Worm (Caenorhabditis elegans) whole organism, late embryonic: ENCODE results near the gene F46H5.7.

ENCODE experiments used
- C38D4.7 ChIP-seq: fragments of 200-800 bp; sonication (Bioruptor generic); optimal IDR thresholded peaks from 2 replicates; lab custom pipeline; 2018; ENCODE audit warnings: mild to moderate bottlenecking, missing genetic modification characterization, moderate library complexity, missing compliant biosample characterization
- K09A11.1 ChIP-seq: sonication (generic microtip); optimal IDR thresholded peaks from 2 replicates; lab custom pipeline; 2017; ENCODE audit warnings: antibody characterized with exemption, mild to moderate bottlenecking, missing genetic modification characterization, missing compliant biosample characterization; ENCODE audit not compliant: insufficient read depth
- T23F11.4 ChIP-seq: fragments of 200-800 bp; sonication (Bioruptor generic); optimal IDR thresholded peaks from 2 replicates; lab custom pipeline; 2018; ENCODE audit warnings: mild to moderate bottlenecking, missing genetic modification characterization, missing compliant biosample characterization
- ahr-1 ChIP-seq: sonication (generic microtip); optimal IDR thresholded peaks from 2 replicates; lab custom pipeline; 2016; ENCODE audit warnings: missing genetic modification characterization, missing compliant biosample characterization
- ceh-18 ChIP-seq: sonication (generic microtip); optimal IDR thresholded peaks from 2 replicates; lab custom pipeline; 2016; ENCODE audit warnings: missing genetic modification characterization, missing compliant biosample characterization
- ceh-2 ChIP-seq: sonication (generic microtip); optimal IDR thresholded peaks from 2 replicates; lab custom pipeline; 2016; ENCODE audit warnings: missing genotype, missing genetic modification characterization, missing compliant biosample characterization
- ceh-22 ChIP-seq: sonication (generic microtip); optimal IDR thresholded peaks from 2 replicates; lab custom pipeline; 2017; ENCODE audit warnings: missing biosample characterization, missing genetic modification characterization
- ceh-34 ChIP-seq: sonication (generic microtip); optimal IDR thresholded peaks from 2 replicates; lab custom pipeline; 2016; ENCODE audit warnings: mild to moderate bottlenecking, missing genetic modification characterization, missing compliant biosample characterization
- ceh-48 ChIP-seq: sonication (generic microtip); optimal IDR thresholded peaks from 2 replicates; lab custom pipeline; 2016; ENCODE audit warnings: missing genetic modification characterization, inconsistent platforms, missing compliant biosample characterization
- ceh-6 ChIP-seq: fragments of 200-800 bp; sonication (Bioruptor generic); optimal IDR thresholded peaks from 2 replicates; lab custom pipeline; 2018; ENCODE audit warnings: mild to moderate bottlenecking, missing genetic modification characterization, missing compliant biosample characterization
- gmeb-2 ChIP-seq: sonication (generic microtip); optimal IDR thresholded peaks from 2 replicates; lab custom pipeline; 2016; ENCODE audit warnings: missing genetic modification characterization, inconsistent platforms, missing compliant biosample characterization
- hlh-30 ChIP-seq: sonication (generic microtip); optimal IDR thresholded peaks from 2 replicates; lab custom pipeline; 2017; ENCODE audit warnings: antibody characterized with exemption, missing genetic modification characterization, missing compliant biosample characterization; ENCODE audit not compliant: insufficient read depth
- hlh-8 ChIP-seq: sonication (generic microtip); optimal IDR thresholded peaks from 2 replicates; lab custom pipeline; 2016; ENCODE audit warnings: missing genotype, missing genetic modification characterization, missing compliant biosample characterization
- madf-2 ChIP-seq: sonication (generic microtip); optimal IDR thresholded peaks from 2 replicates; lab custom pipeline; 2017; ENCODE audit warnings: missing genetic modification characterization, missing compliant biosample characterization
- mec-3 ChIP-seq: sonication (generic microtip); optimal IDR thresholded peaks from 2 replicates; lab custom pipeline; 2016; ENCODE audit warnings: borderline replicate concordance, missing genetic modification characterization, missing compliant biosample characterization
- nfya-1 ChIP-seq: sonication (generic microtip); optimal IDR thresholded peaks from 2 replicates; lab custom pipeline; 2017; ENCODE audit warnings: missing genetic modification characterization, mild to moderate bottlenecking, missing compliant biosample characterization, antibody characterized with exemption, moderate library complexity
- npax-4 ChIP-seq: sonication (generic microtip); optimal IDR thresholded peaks from 2 replicates; lab custom pipeline; 2016; ENCODE audit warnings: missing genetic modification characterization, missing compliant biosample characterization
- odd-2 ChIP-seq: sonication (generic microtip); optimal IDR thresholded peaks from 2 replicates; lab custom pipeline; 2017; ENCODE audit warnings: antibody characterized with exemption, mild to moderate bottlenecking, missing genetic modification characterization, missing compliant biosample characterization
- pat-9 ChIP-seq: fragments of 200-800 bp; sonication (Bioruptor generic); optimal IDR thresholded peaks from 2 replicates; lab custom pipeline; 2018; ENCODE audit warnings: mild to moderate bottlenecking, missing genetic modification characterization, moderate library complexity, missing compliant biosample characterization
- pha-2 ChIP-seq: sonication (generic microtip); optimal IDR thresholded peaks from 2 replicates; lab custom pipeline; 2017; ENCODE audit warnings: mild to moderate bottlenecking, missing genetic modification characterization, missing compliant biosample characterization
- pros-1 ChIP-seq: fragments of 150-350 bp; optimal IDR thresholded peaks from 2 replicates; lab custom pipeline; 2014; ENCODE audit warnings: missing biosample characterization, missing genetic modification reagents, missing genetic modification characterization
- ref-2 ChIP-seq: sonication (generic microtip); optimal IDR thresholded peaks from 2 replicates; lab custom pipeline; 2016; ENCODE audit warnings: missing genetic modification characterization, missing compliant biosample characterization
- sdc-2 ChIP-seq: sonication (generic microtip); optimal IDR thresholded peaks from 2 replicates; lab custom pipeline; 2016; ENCODE audit warnings: missing genotype, missing genetic modification characterization, missing compliant biosample characterization
- sox-2 ChIP-seq: fragments of 200-800 bp; sonication (Bioruptor generic); IDR thresholded peaks from 2 replicates; pipeline ENCODE4 v1.3.6; 2022; ENCODE audit warnings: missing genetic modification reagents, missing genetic modification characterization, missing compliant biosample characterization
- sox-4 ChIP-seq: sonication (generic microtip); optimal IDR thresholded peaks from 2 replicates; lab custom pipeline; 2017; ENCODE audit warnings: mild to moderate bottlenecking, missing genetic modification characterization, inconsistent platforms, missing compliant biosample characterization
- syd-9 ChIP-seq: sonication (generic microtip); optimal IDR thresholded peaks from 2 replicates; lab custom pipeline; 2016; ENCODE audit warnings: mild to moderate bottlenecking, missing genetic modification characterization, moderate library complexity, missing compliant biosample characterization
- tbx-2 ChIP-seq: sonication (generic microtip); optimal IDR thresholded peaks from 2 replicates; lab custom pipeline; 2016; ENCODE audit warnings: missing genetic modification characterization, missing compliant biosample characterization
- tbx-7 ChIP-seq: sonication (generic microtip); optimal IDR thresholded peaks from 2 replicates; lab custom pipeline; 2016; ENCODE audit warnings: missing genotype, missing genetic modification characterization, missing compliant biosample characterization
- unc-3 ChIP-seq, 2 experiments: fragments of 200-800 bp in 1 of 2; sonication (Bioruptor generic) in 1 of 2; sonication (generic microtip) in 1 of 2; conservative IDR thresholded peaks in 1 of 2; optimal IDR thresholded peaks in 1 of 2; 2 replicates each; pipeline versions ENCODE4 v1.3.6 to Lab custom; 2016 to 2022; ENCODE audit warnings: missing compliant biosample characterization in 2 of 2, missing genetic modification characterization in 2 of 2, missing genetic modification reagents in 1 of 2
- unc-42 ChIP-seq: sonication (generic microtip); optimal IDR thresholded peaks from 2 replicates; lab custom pipeline; 2016; ENCODE audit warnings: missing genotype, missing genetic modification characterization, missing compliant biosample characterization
- unc-55 ChIP-seq: sonication (generic microtip); optimal IDR thresholded peaks from 2 replicates; lab custom pipeline; 2017; ENCODE audit warnings: missing biosample characterization, missing genetic modification reagents, missing genetic modification characterization

F46H5.7 gene

DNA sequence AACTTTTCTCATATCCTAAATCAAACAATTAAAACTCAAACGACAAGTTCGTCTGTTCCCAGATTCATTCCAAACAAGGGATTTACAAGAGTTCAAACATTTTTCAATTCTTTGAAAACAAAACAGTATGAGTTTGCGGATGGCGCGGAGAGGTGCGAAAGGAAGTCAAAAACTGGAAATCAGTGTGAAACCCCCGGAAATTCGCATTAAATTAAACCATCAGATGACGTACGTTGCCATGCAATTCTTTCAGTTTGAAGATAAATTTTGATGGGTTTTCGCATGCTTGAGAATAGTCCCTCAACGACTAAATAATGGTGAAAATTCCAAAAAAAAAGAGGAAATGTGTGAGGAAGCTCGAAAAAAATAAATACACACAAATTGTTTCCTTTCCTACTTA, 13.4 kb downstream of the F46H5.7 start:
- no peak for TF ChIP-seq syd-9 (tag; lab: Kevin White, UChicago)
- TF ChIP-seq sox-4 (tag; lab: Kevin White, UChicago) = no peak
- TF ChIP-seq hlh-30 (tag; lab: Kevin White, UChicago) = no peak
- no peak for TF ChIP-seq hlh-8 (tag; lab: Kevin White, UChicago)
- TF ChIP-seq ceh-2 (tag; lab: Kevin White, UChicago) = no peak
- no peak for TF ChIP-seq ceh-48 (tag; lab: Kevin White, UChicago)
- no peak for TF ChIP-seq sdc-2 (tag; lab: Kevin White, UChicago)
- TF ChIP-seq gmeb-2 (tag; lab: Kevin White, UChicago) = no peak
- TF ChIP-seq ceh-22 (tag; lab: Kevin White, UChicago) = no peak
- no peak for TF ChIP-seq K09A11.1 (tag; lab: Kevin White, UChicago)
- TF ChIP-seq pha-2 (tag; lab: Kevin White, UChicago) = no peak
- TF ChIP-seq nfya-1 (tag; lab: Kevin White, UChicago) = no peak
- TF ChIP-seq npax-4 = no peak
- no peak for TF ChIP-seq unc-55 (GFP tag; lab: Kevin White, UChicago)
- no peak for TF ChIP-seq ref-2
- no peak for TF ChIP-seq pat-9
- TF ChIP-seq tbx-2 (tag; lab: Kevin White, UChicago) = no peak

DNA sequence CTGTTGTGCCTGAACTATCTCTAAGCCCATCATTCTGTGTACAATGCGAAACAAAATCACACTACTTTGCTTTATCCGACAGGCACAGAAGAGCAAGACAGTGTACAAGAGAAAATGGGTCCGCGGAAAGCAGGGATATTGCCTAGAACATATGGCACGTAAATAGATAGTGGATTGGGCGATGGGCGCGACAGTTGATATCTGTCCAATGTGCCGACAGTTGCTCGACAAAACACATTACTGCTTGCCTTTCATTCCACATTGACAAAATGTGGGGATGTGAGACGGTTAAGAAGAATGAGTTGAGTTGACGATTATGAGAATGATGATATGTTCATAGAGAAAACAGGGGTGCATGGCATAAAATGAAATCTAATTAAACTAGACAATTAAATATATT, 17.8 kb downstream of the F46H5.7 start:
- TF ChIP-seq odd-2 (tag; lab: Kevin White, UChicago) (no peak), unc-3 (GFP tag; conservative IDR thresholded peaks at IDR 0.05; lab: Robert Waterston, UW) (0 out of 2 replicates have a peak, but pooled peaks have one; percentile 0), unc-3 (tag; optimal IDR thresholded peaks at IDR 0.05; lab: Kevin White, UChicago) (no peak), unc-55 (GFP tag; lab: Kevin White, UChicago) (peak; percentile 17)

DNA sequence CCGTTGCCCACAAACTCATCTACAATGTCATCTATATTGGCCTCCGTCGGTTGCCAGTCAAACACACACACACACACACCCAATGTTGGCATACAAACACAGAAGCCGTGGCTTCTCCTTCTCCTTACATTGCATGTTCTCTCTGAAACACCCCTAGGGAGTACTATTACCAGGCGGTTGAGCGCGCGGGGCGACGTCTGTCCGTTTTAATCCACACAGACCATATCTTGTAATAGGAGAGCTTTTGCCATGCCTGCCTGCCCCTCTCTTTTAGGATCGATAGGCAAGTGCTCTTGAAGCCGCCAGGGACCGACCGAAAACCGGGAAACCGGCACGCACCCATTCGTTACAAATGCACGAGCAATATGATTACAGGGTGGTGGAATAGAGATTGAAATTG, 18.3 kb downstream of the F46H5.7 start:
- TF ChIP-seq ceh-34 (tag; lab: Kevin White, UChicago) (peak; percentile 56), syd-9 (tag; lab: Kevin White, UChicago) (peak; percentile 57), ceh-6 (peak; percentile 45), ahr-1 (tag; lab: Kevin White, UChicago) (no peak), hlh-30 (tag; lab: Kevin White, UChicago) (no peak), mec-3 (tag; lab: Kevin White, UChicago) (peak; percentile 22), unc-3 (GFP tag; conservative IDR thresholded peaks at IDR 0.05; lab: Robert Waterston, UW) (0 out of 2 replicates have a peak, but pooled peaks have one; percentile 12), unc-3 (tag; optimal IDR thresholded peaks at IDR 0.05; lab: Kevin White, UChicago) (no peak), ceh-48 (tag; lab: Kevin White, UChicago) (peak; percentile 42)

DNA sequence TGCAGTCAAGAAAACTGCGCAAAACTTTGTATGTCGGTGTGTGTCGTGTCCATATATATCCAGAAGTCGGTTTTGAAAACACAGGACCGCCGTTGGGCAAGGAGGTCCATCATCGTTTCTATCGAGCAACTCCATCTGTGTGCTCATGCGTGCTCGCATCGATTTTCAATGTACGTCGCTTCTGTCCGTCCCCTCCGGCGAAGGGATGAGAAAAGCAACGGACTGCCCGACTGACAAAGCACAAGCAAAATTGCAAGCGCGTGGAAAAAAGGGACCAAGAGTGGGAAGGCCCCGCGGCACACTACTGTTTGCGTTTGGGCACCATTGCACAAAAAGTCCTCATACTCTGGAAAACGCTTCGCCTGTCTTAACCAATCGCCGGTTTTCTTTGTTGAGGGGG, 20.4 kb downstream of the F46H5.7 start:
- peak; percentile 84 for TF ChIP-seq ceh-48 (tag; lab: Kevin White, UChicago)
- no peak for TF ChIP-seq madf-2 (tag; lab: Kevin White, UChicago)

DNA sequence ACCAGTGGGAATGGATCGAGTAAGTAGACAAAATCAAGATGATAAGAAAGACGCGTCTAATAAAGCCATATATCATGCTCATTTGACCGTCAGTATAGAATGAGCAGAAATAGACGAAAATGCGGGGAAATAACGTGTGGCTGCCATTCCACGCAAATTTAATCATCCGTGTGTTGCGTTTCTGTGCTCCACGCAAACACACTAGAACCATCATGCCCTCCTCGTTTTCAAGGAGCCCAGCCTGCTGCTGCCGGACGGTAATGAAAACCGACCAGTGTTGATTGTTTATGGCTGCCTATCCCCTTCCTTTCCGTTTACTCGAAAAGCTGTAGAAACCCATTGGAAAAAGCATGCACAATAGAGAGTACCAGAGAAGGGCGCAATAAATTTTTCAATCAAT, 22.6 kb downstream of the F46H5.7 start:
- TF ChIP-seq sox-2 (GFP tag; lab: Robert Waterston, UW) (no peak), C38D4.7 (no peak), unc-42 (tag; lab: Kevin White, UChicago) (peak; percentile 56)

DNA sequence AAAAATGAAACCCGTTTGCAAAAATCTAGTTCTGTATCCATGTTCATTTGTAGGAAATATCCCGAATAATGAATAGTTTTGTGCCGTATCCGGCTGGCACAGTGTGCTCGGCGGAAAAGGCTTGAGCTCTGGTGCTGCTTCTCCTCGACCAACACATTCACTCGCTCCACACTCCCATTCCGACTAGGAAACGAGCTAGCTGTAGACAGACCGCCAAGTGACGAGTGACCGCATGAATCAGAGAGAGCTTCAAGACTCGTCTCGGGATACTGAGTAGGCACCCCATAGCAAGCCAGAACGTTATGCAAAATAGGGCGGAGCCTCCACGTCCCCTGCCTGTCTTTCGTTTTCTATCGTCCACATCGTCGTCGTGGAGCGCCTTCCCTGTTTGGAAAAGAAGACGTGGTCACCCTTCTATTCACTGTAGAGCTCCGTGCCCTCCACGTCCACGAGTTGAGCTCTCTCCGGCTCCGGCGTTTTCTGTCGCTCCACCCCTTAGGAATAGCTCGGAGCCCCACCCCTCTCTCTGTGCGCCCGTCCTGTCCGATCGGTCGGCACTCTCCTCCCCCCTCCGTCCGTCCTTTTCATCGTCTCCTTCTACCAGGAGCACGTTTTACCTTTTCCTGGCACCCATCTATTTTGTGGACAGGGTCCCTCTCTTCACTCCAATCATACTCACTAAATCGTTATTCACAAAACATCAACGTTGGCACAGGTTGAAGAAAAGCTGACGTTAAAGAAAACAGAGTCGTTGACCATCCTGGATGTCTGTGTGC, 24.9 kb downstream of the F46H5.7 start, which contains the start of gene syd-9:
Gene syd-9, plus strand, starts transcription at position 394 of the 776 bp plus-strand sequence.
- TF ChIP-seq T23F11.4 = no peak
- no peak for TF ChIP-seq sdc-2 (tag; lab: Kevin White, UChicago)
- TF ChIP-seq pha-2 (tag; lab: Kevin White, UChicago) = no peak
- TF ChIP-seq ceh-18 (tag; lab: Kevin White, UChicago) = no peak
- no peak for TF ChIP-seq pros-1 (tag; lab: Kevin White, UChicago)
- no peak for TF ChIP-seq tbx-7 (tag; lab: Kevin White, UChicago)
- no peak for TF ChIP-seq pat-9
- no peak for TF ChIP-seq syd-9 (tag; lab: Kevin White, UChicago)
- no peak for TF ChIP-seq odd-2 (tag; lab: Kevin White, UChicago)
- TF ChIP-seq, all 69 proteins: peak for 0
